Worm (Caenorhabditis elegans) whole organism, L1 larva: ENCODE data around the gene srg-23.

Source experiments
- C04F5.9 ChIP-seq: sonication (generic microtip); optimal IDR thresholded peaks from 2 replicates; lab custom pipeline; 2016; ENCODE audit warnings: missing genetic modification characterization, missing compliant biosample characterization
- C16A3.4 ChIP-seq: fragments of 150-350 bp; optimal IDR thresholded peaks from 2 replicates; lab custom pipeline; 2014; ENCODE audit warnings: missing biosample characterization, missing genetic modification characterization
- F16B12.6 ChIP-seq: fragments of 150-350 bp; optimal IDR thresholded peaks from 2 replicates; lab custom pipeline; 2014; ENCODE audit warnings: missing biosample characterization, missing genetic modification characterization
- Y116A8C.19 ChIP-seq: sonication (generic microtip); optimal IDR thresholded peaks from 2 replicates; lab custom pipeline; 2016; ENCODE audit warnings: missing compliant biosample characterization, missing genetic modification characterization, borderline replicate concordance
- alr-1 ChIP-seq: fragments of 200-800 bp; sonication (Bioruptor generic); optimal IDR thresholded peaks from 2 replicates; lab custom pipeline; 2018; ENCODE audit warnings: borderline replicate concordance, mild to moderate bottlenecking, missing genetic modification characterization, missing compliant biosample characterization
- aly-2 ChIP-seq: fragments of 150-350 bp; optimal IDR thresholded peaks from 2 replicates; lab custom pipeline; 2014; ENCODE audit warnings: missing biosample characterization, missing genetic modification characterization
- ama-1 ChIP-seq: fragments of 150-350 bp; optimal IDR thresholded peaks from 2 replicates; lab custom pipeline; 2014
- ceh-88 ChIP-seq: fragments of 200-800 bp; sonication (Bioruptor generic); IDR thresholded peaks from 2 replicates; pipeline ENCODE4 v1.3.6; 2022; ENCODE audit warnings: missing genetic modification characterization, missing compliant biosample characterization
- dpl-1 ChIP-seq, 3 experiments: fragments of 150-350 bp in 2 of 3; sonication (generic microtip) in 1 of 3; optimal IDR thresholded peaks; 2 replicates each; lab custom pipeline; 2014 to 2017; ENCODE audit warnings: missing biosample characterization in 3 of 3, missing genetic modification characterization in 3 of 3, missing genetic modification reagents in 3 of 3
- efl-1 ChIP-seq, 4 experiments: fragments of 150-350 bp; optimal IDR thresholded peaks in 3 of 4; peaks in 1 of 4; 1 replicate in 1 of 4; 2 replicates in 3 of 4; lab custom pipeline; 2014; ENCODE audit warnings: missing biosample characterization in 2 of 4, missing genetic modification characterization in 2 of 4, missing genetic modification reagents in 2 of 4
- efl-3 ChIP-seq: fragments of 200-800 bp; sonication (Bioruptor generic); optimal IDR thresholded peaks from 2 replicates; lab custom pipeline; 2018; ENCODE audit warnings: mild to moderate bottlenecking, missing genetic modification characterization, missing compliant biosample characterization
- fkh-10 ChIP-seq: sonication (generic microtip); optimal IDR thresholded peaks from 2 replicates; lab custom pipeline; 2017; ENCODE audit warnings: missing biosample characterization, missing genetic modification reagents, missing genetic modification characterization
- fkh-4 ChIP-seq: sonication (generic microtip); optimal IDR thresholded peaks from 2 replicates; lab custom pipeline; 2016; ENCODE audit warnings: missing compliant biosample characterization, missing genetic modification characterization, borderline replicate concordance
- grh-1 ChIP-seq: fragments of 200-800 bp; sonication (Bioruptor generic); IDR thresholded peaks from 2 replicates; pipeline ENCODE4 v1.3.6; 2022; ENCODE audit warnings: missing genetic modification reagents, missing genetic modification characterization, missing compliant biosample characterization
- hlh-17 ChIP-seq: fragments of 200-800 bp; sonication (Bioruptor generic); optimal IDR thresholded peaks from 2 replicates; lab custom pipeline; 2018; ENCODE audit warnings: missing genetic modification characterization, mild to moderate bottlenecking, missing compliant biosample characterization, moderate library complexity, borderline replicate concordance
- hlh-4 ChIP-seq: sonication (generic microtip); optimal IDR thresholded peaks from 2 replicates; lab custom pipeline; 2016; ENCODE audit warnings: mild to moderate bottlenecking, missing genetic modification characterization, missing compliant biosample characterization
- isw-1 ChIP-seq: fragments of 200-800 bp; sonication (Bioruptor generic); IDR thresholded peaks from 2 replicates; pipeline ENCODE4 v1.3.6; 2022; ENCODE audit warnings: missing genetic modification characterization, missing compliant biosample characterization
- jun-1 ChIP-seq: fragments of 150-350 bp; optimal IDR thresholded peaks from 2 replicates; lab custom pipeline; 2014; ENCODE audit warnings: missing biosample characterization, missing genetic modification reagents, missing genetic modification characterization
- lin-15B ChIP-seq: fragments of 150-350 bp; sonication (generic microtip); optimal IDR thresholded peaks from 3 replicates; lab custom pipeline; 2014; ENCODE audit warnings: missing biosample characterization, missing genetic modification characterization
- lir-3 ChIP-seq: sonication (generic microtip); optimal IDR thresholded peaks from 2 replicates; lab custom pipeline; 2016; ENCODE audit warnings: mild to moderate bottlenecking, missing genetic modification characterization, moderate library complexity, missing compliant biosample characterization; ENCODE audit not compliant: poor library complexity
- mab-9 ChIP-seq: fragments of 200-800 bp; sonication (Bioruptor generic); IDR thresholded peaks from 2 replicates; pipeline ENCODE4 v1.3.6; 2022; ENCODE audit warnings: missing genetic modification reagents, missing genetic modification characterization, missing compliant biosample characterization
- nhr-12 ChIP-seq: sonication (generic microtip); optimal IDR thresholded peaks from 2 replicates; lab custom pipeline; 2017; ENCODE audit warnings: missing biosample characterization, missing genetic modification characterization
- nhr-20 ChIP-seq: sonication (generic microtip); optimal IDR thresholded peaks from 2 replicates; lab custom pipeline; 2016; ENCODE audit warnings: mild to moderate bottlenecking, missing genetic modification characterization, missing compliant biosample characterization
- nhr-28 ChIP-seq: fragments of 150-350 bp; optimal IDR thresholded peaks from 2 replicates; lab custom pipeline; 2014; ENCODE audit warnings: missing biosample characterization, missing genetic modification characterization
- nhr-71 ChIP-seq: sonication (generic microtip); optimal IDR thresholded peaks from 2 replicates; lab custom pipeline; 2016; ENCODE audit warnings: mild to moderate bottlenecking, missing genetic modification characterization, moderate library complexity, missing compliant biosample characterization
- nhr-76 ChIP-seq: sonication (generic microtip); optimal IDR thresholded peaks from 2 replicates; lab custom pipeline; 2017; ENCODE audit warnings: missing biosample characterization, missing genetic modification characterization
- nhr-77 ChIP-seq: fragments of 150-350 bp; optimal IDR thresholded peaks from 2 replicates; lab custom pipeline; 2014; ENCODE audit warnings: missing biosample characterization, missing genetic modification characterization
- nhr-84 ChIP-seq: sonication (generic microtip); optimal IDR thresholded peaks from 2 replicates; lab custom pipeline; 2017; ENCODE audit warnings: missing biosample characterization, missing genetic modification characterization
- nhr-85 ChIP-seq: sonication (generic microtip); peaks from one replicate; lab custom pipeline; 2016; ENCODE audit warnings: missing genetic modification characterization, inconsistent platforms, missing compliant biosample characterization
- snu-23 ChIP-seq: sonication (generic microtip); optimal IDR thresholded peaks from 2 replicates; lab custom pipeline; 2016; ENCODE audit warnings: missing genetic modification characterization, missing compliant biosample characterization
- sox-4 ChIP-seq: sonication (generic microtip); optimal IDR thresholded peaks from 2 replicates; lab custom pipeline; 2016; ENCODE audit warnings: missing genetic modification characterization, missing compliant biosample characterization
- tbx-2 ChIP-seq: sonication (generic microtip); optimal IDR thresholded peaks from 2 replicates; lab custom pipeline; 2016; ENCODE audit warnings: missing genetic modification characterization, missing compliant biosample characterization
- unc-130 ChIP-seq: fragments of 150-350 bp; optimal IDR thresholded peaks from 2 replicates; lab custom pipeline; 2017; ENCODE audit warnings: missing biosample characterization, missing genetic modification characterization, inconsistent platforms
- unc-98 ChIP-seq: fragments of 200-800 bp; sonication (Bioruptor generic); IDR thresholded peaks from 2 replicates; pipeline ENCODE4 v1.3.6; 2022; ENCODE audit warnings: missing genetic modification characterization, missing compliant biosample characterization
- xbp-1 ChIP-seq: sonication (generic microtip); optimal IDR thresholded peaks from 2 replicates; lab custom pipeline; 2016; ENCODE audit warnings: missing genetic modification characterization, missing compliant biosample characterization
- zag-1 ChIP-seq: fragments of 150-350 bp; optimal IDR thresholded peaks from 2 replicates; lab custom pipeline; 2014; ENCODE audit warnings: missing biosample characterization, missing genetic modification characterization

srg-23 gene

ce11 chrII:3076915-3077314 is 19.0 kb downstream of the srg-23 start, which contains the start of gene Y25C1A.8 (continued):
- TF ChIP-seq aly-2 (tag; lab: Kevin White, UChicago) (peak; percentile 58), ama-1 (lab: Kevin White, UChicago) (peak; percentile 23), ceh-88 (peak; percentile 58), fkh-10 (peak; percentile 87), nhr-77 (tag; lab: Kevin White, UChicago) (peak; percentile 56), jun-1 (tag; lab: Kevin White, UChicago) (peak; percentile 81), isw-1 (peak; percentile 90), unc-98 (0 out of 2 replicates have a peak, but pooled peaks have one; percentile 47), nhr-20 (tag; lab: Kevin White, UChicago) (no peak), C04F5.9 (tag; lab: Kevin White, UChicago) (peak; percentile 100)

- no peak for TF ChIP-seq hlh-17 (GFP tag; lab: Kevin White, UChicago)
- no peak for TF ChIP-seq sox-4 (tag; lab: Kevin White, UChicago)
- TF ChIP-seq efl-1 (optimal IDR thresholded peaks at IDR 0.05; lab: Kevin White, UChicago), result no peak
- TF ChIP-seq efl-1 (GFP tag; optimal IDR thresholded peaks at IDR 0.05 in 1 of 2; lab: Kevin White, UChicago), result peak in 1 of 2 experiments; percentile 12
- TF ChIP-seq Y116A8C.19, result no peak
- no peak for TF ChIP-seq grh-1 (GFP tag; lab: Robert Waterston, UW)
- TF ChIP-seq dpl-1 (GFP tag; optimal IDR thresholded peaks at IDR 0.05; lab: Kevin White, UChicago), result no peak
- no peak for TF ChIP-seq lir-3 (tag; lab: Kevin White, UChicago)
- TF ChIP-seq nhr-85 (tag; lab: Kevin White, UChicago), result peak; percentile 12
Observed at ce11 chrII:3071012-3071749, 24.8 kb downstream of the srg-23 start, which contains the start of gene Y25C1A.7. Gene Y25C1A.7, minus strand, starts transcription at chrII:3071062.

- TF ChIP-seq lin-15B (tag; lab: Kevin White, UChicago) (no peak), ama-1 (lab: Kevin White, UChicago) (no peak), alr-1 (tag; lab: Kevin White, UChicago) (no peak), C16A3.4 (tag; lab: Kevin White, UChicago) (no peak), nhr-28 (tag; lab: Kevin White, UChicago) (no peak), F16B12.6 (tag; lab: Kevin White, UChicago) (no peak), unc-130 (no peak), nhr-12 (no peak), fkh-10 (no peak), snu-23 (GFP tag; lab: Kevin White, UChicago) (no peak), unc-98 (no peak), efl-3 (no peak), zag-1 (tag; lab: Kevin White, UChicago) (no peak), fkh-4 (tag; lab: Kevin White, UChicago) (no peak), hlh-4 (tag; lab: Kevin White, UChicago) (no peak), hlh-17 (GFP tag; lab: Kevin White, UChicago) (no peak), nhr-84 (no peak), nhr-71 (tag; lab: Kevin White, UChicago) (no peak), grh-1 (GFP tag; lab: Robert Waterston, UW) (no peak)
- TF ChIP-seq, all 84 proteins: peak for 0
Observed at ce11 chrII:3070182-3070581, 25.8 kb downstream of the srg-23 start.

ce11 chrII:3068646-3069045 is 27.3 kb downstream of the srg-23 start:
- TF ChIP-seq mab-9 (GFP tag; lab: Robert Waterston, UW), result no peak
- TF ChIP-seq efl-1 (optimal IDR thresholded peaks at IDR 0.05; lab: Kevin White, UChicago), result no peak
- peak in 1 of 2 experiments; percentile 7 for TF ChIP-seq efl-1 (GFP tag; optimal IDR thresholded peaks at IDR 0.05 in 1 of 2; lab: Kevin White, UChicago)

ce11 chrII:3067896-3068295 is 28.1 kb downstream of the srg-23 start:
- no peak for TF ChIP-seq nhr-76 (tag; lab: Kevin White, UChicago)
- TF ChIP-seq tbx-2, result no peak
- TF ChIP-seq efl-3, result no peak
- no peak for TF ChIP-seq grh-1 (GFP tag; lab: Robert Waterston, UW)
- no peak for TF ChIP-seq xbp-1 (tag; lab: Kevin White, UChicago)
